Worm (Caenorhabditis elegans) whole organism, young adult: ENCODE measurements around the gene rpl-15.

Experiments used
- B0035.1 ChIP-seq: sonication (generic microtip); optimal IDR thresholded peaks from 2 replicates; lab custom pipeline; 2016; ENCODE audit warnings: missing genetic modification characterization, mild to moderate bottlenecking, missing compliant biosample characterization, missing genotype, missing genetic modification reagents
- F49E8.2 ChIP-seq: sonication (generic microtip); optimal IDR thresholded peaks from 3 replicates; lab custom pipeline; 2017; ENCODE audit warnings: missing genetic modification characterization, mild to moderate bottlenecking, missing compliant biosample characterization, antibody characterized with exemption, moderate library complexity; ENCODE audit not compliant: insufficient read depth
- ZK185.1 ChIP-seq: sonication (generic microtip); optimal IDR thresholded peaks from 2 replicates; lab custom pipeline; 2016; ENCODE audit warnings: mild to moderate bottlenecking, missing genetic modification characterization, missing compliant biosample characterization; ENCODE audit not compliant: poor library complexity, severe bottlenecking
- nhr-90 ChIP-seq: sonication (generic microtip); optimal IDR thresholded peaks from 2 replicates; lab custom pipeline; 2016; ENCODE audit warnings: missing genotype, mild to moderate bottlenecking, missing genetic modification characterization, missing compliant biosample characterization
- sdz-38 ChIP-seq: sonication (generic microtip); optimal IDR thresholded peaks from 2 replicates; lab custom pipeline; 2016; ENCODE audit warnings: missing genotype, missing genetic modification characterization, missing compliant biosample characterization
- tbx-9 ChIP-seq: sonication (generic microtip); optimal IDR thresholded peaks from 2 replicates; lab custom pipeline; 2016; ENCODE audit warnings: borderline replicate concordance, missing genetic modification characterization, inconsistent platforms, missing compliant biosample characterization
- unc-62 ChIP-seq: fragments of 150-350 bp; optimal IDR thresholded peaks from 2 replicates; lab custom pipeline; 2014; ENCODE audit warnings: missing biosample characterization, missing genetic modification reagents, missing genetic modification characterization

DNA sequence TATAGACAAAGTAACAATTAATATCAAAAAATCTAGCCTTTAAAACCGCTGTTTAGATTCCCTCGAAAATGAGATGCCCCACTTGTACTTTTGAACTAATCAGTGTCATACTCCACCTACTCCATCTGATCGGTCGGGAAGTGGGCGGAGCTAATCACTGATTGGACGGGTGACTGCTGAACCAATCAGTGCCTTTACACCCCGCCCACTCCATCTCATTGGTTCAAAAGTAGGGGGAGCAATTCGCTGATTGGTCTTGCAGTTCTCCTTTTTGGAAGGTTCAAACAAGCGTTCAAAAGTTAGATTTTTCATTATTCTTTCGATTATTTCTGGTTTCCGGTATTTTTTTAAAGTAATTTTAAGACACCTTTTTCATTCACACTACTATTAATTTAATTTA is 41.2 kb downstream of the rpl-15 start:
- no peak for TF ChIP-seq sdz-38 (tag; lab: Kevin White, UChicago)
- TF ChIP-seq nhr-90 (tag; lab: Kevin White, UChicago) = no peak
- no peak for TF ChIP-seq tbx-9
- no peak for TF ChIP-seq F49E8.2 (tag; lab: Kevin White, UChicago)
- no peak for TF ChIP-seq unc-62 (GFP tag; lab: Kevin White, UChicago)
- no peak for TF ChIP-seq ZK185.1
- no peak for TF ChIP-seq B0035.1 (tag; lab: Kevin White, UChicago)
